Worm (Caenorhabditis elegans) whole organism, L4/young adult: ENCODE results near the gene C36C5.14.

Source experiments
- W03F9.2 ChIP-seq: fragments of 150-350 bp; optimal IDR thresholded peaks from 2 replicates; lab custom pipeline; 2014; ENCODE audit warnings: missing biosample characterization, missing genetic modification characterization
- dao-5 ChIP-seq: sonication (generic microtip); optimal IDR thresholded peaks from 2 replicates; lab custom pipeline; 2016; ENCODE audit warnings: missing genotype, missing genetic modification characterization, moderate library complexity, missing compliant biosample characterization
- him-1 ChIP-seq: sonication (generic microtip); optimal IDR thresholded peaks from 2 replicates; lab custom pipeline; 2016; ENCODE audit warnings: missing genotype, missing genetic modification reagents, missing genetic modification characterization, missing compliant biosample characterization

The C36C5.14 gene

DNA sequence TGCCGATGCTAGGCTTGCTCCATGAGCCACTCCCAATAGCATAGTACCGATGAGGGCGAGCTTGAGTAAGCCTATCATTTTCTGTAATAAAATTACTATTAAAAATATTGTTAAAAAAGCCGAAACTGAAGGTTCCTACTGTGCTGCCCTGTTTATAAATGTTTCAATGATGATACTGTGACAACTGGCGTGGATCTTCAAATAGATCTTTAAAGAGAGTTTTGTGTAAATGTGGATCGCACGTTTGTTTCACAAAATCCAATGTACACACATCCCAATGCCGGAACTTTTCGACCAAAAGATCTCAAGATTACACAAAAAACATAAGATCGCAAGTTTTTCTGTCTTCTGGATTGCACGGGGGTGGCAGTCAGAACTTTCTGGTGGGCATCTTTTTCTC, at the start of gene C36C5.14:
TSS of gene C36C5.14 (minus strand) at position 101 of the 400 bp plus-strand sequence.
- TF ChIP-seq W03F9.2 (tag; lab: Kevin White, UChicago) (no peak), dao-5 (tag; lab: Kevin White, UChicago) (no peak), him-1 (no peak)

DNA sequence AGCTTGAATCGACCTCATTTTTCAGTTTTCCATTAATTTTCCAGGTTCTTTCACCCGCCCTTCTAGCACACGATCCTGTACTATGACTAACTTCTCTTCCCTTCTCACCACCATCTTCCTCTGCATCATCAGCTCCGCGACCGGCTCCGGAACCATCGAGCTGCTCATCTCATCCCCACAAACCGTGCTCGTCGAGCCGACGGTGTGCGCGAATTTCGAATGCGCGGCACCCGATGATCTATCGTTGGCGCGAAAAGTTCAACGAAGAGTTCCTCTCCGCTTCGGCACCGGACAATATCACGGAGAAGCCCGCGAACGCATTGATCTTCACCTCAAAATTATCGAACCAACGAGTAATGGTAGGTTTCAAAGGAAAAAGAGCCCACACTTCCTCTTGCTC, 44.8 kb upstream of the C36C5.14 start, which contains the start of gene apx-1:
TSS of gene apx-1 (plus strand) at position 50 of the 400 bp plus-strand sequence.
- TF ChIP-seq him-1: no peak
- no peak for TF ChIP-seq W03F9.2 (tag; lab: Kevin White, UChicago)
- TF ChIP-seq dao-5 (tag; lab: Kevin White, UChicago): no peak

DNA sequence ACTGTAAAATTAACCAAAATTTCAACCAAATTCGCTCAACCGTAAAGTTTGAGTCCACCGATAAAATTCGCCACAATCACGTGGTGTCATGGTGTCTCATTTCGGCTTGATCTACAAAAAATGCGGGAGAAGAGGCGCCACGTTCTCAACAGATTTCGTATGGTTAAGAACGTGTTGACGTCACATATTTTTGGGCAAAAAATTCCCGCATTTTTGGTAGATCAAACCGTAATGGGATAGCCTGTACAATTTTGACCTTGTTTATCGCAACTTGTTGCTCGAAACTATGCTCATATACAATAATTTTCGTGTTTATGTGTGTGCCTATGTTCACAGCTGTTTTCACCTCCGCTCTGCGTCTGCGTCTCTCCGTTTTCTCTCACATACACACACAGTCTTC, 43.6 kb upstream of the C36C5.14 start:
- TF ChIP-seq dao-5 (tag; lab: Kevin White, UChicago) (no peak), him-1 (no peak), W03F9.2 (tag; lab: Kevin White, UChicago) (no peak)

DNA sequence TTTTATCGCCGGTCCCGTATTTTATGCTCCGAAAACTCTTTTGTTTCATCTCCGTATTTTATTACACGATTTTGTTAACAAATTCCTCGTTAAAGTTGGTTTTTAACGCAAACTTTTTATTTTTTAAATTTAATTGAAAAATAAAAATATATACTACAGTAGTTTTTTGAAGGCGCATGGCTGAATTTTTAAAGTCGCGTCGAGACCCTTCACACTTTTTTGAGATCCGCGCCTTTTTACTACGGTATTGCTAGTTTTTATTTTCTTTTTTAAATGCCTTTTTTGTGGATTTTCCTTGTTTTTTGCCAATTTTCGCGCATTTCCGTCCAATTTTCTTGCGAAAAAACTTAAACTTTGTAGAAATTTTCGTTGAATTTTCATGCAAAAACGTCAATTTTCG, 39.1 kb upstream of the C36C5.14 start:
- no peak for TF ChIP-seq dao-5 (tag; lab: Kevin White, UChicago)
- TF ChIP-seq W03F9.2 (tag; lab: Kevin White, UChicago): no peak
- TF ChIP-seq him-1: no peak

DNA sequence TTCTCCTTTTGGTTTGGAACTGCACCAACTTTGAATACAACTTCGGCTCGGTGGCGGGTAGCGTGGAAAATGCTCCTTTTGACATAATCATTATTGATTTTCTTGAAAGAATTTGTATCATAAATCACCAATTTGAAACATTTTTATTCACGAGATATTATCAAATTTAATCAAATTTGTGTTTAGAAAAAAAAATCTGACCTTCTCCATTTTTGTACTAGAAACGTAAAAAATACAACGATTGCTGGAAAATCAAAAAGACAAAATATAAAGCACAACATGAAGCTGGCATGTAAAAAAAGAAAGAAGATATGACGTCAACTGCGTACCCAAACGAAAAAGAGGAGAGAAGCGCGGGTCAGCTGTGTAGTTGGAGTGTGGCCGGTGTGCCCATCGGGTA, 35.0 kb upstream of the C36C5.14 start, which contains the start of gene K08D9.4:
TSS of gene K08D9.4 (minus strand) at position 101 of the 400 bp plus-strand sequence.
- TF ChIP-seq dao-5 (tag; lab: Kevin White, UChicago): no peak
- TF ChIP-seq W03F9.2 (tag; lab: Kevin White, UChicago): no peak
- no peak for TF ChIP-seq him-1

DNA sequence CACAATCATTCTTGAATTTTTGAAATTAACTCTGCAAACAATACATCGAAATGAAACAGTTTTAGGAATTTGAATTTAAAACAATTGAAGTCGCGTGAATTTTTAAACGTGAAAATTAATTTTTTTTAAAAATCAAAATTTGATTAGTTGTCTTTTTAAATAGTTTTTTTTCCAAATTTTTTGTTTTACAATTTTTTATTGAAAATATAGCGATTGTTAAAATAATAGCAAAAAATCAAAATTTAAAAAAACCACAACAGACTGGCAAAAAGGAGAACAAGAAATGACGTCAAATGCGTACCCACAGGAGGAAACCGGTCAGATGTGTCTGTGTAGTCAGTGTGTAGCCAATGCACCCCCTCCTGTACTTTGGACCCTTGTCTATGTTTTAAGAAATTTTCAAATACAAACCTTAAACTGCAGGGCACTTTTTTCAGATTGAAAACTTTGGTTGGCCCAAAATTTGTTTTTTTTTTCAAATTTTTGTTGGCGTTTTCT, 31.5 kb upstream of the C36C5.14 start, which contains the start of the genes Y73C8B.1 and Y73C8B.5:
TSS of gene Y73C8B.1 (minus strand) at position 51 of the 498 bp plus-strand sequence.
TSS of gene Y73C8B.5 (plus strand) at position 437 of the 498 bp plus-strand sequence.
- TF ChIP-seq W03F9.2 (tag; lab: Kevin White, UChicago) (no peak), him-1 (no peak), dao-5 (tag; lab: Kevin White, UChicago) (no peak)

DNA sequence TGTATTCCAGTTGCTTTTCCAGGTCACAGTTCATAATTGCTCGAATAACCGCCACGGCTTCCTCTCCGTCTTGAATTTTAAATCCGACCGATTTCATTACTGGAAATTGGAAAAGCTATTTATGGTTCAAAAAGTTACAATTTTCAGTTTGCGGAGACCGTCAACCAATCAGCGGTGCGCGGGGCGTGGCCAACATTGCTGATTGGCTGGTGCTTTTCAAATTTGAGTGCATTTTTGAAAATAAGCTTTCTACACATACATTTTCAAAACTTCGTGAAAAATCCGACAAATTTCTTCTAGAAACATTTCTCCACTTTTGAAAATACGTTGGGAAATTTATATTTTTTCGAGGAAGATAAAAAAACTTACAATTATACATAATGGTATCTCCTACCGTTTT, 30.5 kb upstream of the C36C5.14 start:
- no peak for TF ChIP-seq W03F9.2 (tag; lab: Kevin White, UChicago)
- TF ChIP-seq dao-5 (tag; lab: Kevin White, UChicago): no peak
- no peak for TF ChIP-seq him-1

DNA sequence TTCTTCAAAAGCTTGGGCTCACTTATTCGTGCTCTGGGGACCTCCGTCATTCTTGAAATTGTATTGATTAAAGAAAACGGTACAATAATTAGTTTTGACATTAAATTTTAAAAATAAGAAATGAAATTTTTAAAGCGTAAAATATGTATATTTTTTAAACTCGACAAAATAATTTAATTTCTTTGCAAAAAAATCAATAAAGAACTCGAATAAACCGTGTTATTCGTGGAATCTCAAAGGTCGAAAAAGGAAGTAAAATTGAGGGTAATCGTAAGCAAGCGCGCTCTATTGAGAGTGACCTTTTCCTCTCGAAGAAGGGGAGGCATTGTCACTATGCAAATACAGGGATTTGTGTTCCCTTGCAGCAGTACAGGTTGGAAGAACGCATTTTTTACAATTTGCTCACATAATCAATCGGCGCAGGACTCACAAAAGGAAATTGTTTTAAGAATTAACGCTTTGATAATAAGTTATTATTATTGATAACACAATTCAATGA, 29.7 kb upstream of the C36C5.14 start, which contains the start of gene Y73C8B.2:
TSS of gene Y73C8B.2 (minus strand) at position 51 of the 499 bp plus-strand sequence.
- no peak for TF ChIP-seq him-1
- TF ChIP-seq W03F9.2 (tag; lab: Kevin White, UChicago): no peak
- TF ChIP-seq dao-5 (tag; lab: Kevin White, UChicago): no peak

DNA sequence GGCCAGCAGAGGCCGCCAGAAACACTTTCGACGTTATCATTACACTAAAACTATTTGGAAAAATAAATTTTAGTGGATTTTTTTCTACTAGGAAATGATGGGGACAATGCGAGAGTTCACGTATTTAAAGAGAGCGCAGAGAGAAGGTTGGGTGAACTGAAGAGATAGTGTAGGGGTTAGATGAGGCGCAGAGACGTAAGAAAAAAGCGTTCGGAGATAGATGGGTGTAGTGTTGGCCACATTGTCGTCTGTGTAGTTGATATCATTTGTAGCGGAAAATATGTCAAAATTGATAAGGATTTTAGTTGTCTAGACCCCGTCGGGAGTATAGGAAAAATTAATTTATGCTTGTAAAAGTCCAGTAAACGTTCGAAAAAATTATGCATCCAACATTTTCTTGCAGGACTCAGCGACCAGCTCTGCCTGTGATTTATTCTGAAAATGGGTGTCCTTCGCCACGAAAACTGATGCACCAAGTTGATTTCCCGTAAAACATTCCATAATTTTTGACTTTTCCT, 27.8 kb upstream of the C36C5.14 start, which contains the start of the genes Y73C8B.3 and Y73C8B.9:
TSS of gene Y73C8B.3 (minus strand) at position 147 of the 518 bp plus-strand sequence.
TSS of gene Y73C8B.9 (plus strand) at position 468 of the 518 bp plus-strand sequence.
- TF ChIP-seq dao-5 (tag; lab: Kevin White, UChicago) (no peak), him-1 (no peak), W03F9.2 (tag; lab: Kevin White, UChicago) (no peak)

DNA sequence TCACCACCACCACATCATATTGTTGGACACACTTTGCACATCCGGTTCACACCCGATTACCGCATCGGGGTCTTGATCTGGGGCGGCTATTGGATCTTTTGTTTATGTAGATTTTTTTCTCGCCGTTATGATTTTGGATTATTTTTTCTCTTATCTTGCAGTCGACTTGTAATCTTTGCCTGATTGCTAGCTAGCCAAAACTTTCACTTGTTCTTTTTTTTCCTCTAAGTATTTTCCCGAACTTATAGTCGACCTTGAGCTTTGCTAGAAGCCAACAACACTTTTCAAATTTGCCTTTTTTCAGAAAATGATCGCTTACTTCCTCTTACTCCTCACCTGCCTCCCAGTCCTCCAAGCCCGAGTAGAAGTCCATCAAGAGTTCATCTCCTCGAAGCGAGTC, 22.7 kb upstream of the C36C5.14 start, which contains the start of gene lag-2:
TSS of gene lag-2 (plus strand) at position 301 of the 400 bp plus-strand sequence.
- TF ChIP-seq him-1: no peak

DNA sequence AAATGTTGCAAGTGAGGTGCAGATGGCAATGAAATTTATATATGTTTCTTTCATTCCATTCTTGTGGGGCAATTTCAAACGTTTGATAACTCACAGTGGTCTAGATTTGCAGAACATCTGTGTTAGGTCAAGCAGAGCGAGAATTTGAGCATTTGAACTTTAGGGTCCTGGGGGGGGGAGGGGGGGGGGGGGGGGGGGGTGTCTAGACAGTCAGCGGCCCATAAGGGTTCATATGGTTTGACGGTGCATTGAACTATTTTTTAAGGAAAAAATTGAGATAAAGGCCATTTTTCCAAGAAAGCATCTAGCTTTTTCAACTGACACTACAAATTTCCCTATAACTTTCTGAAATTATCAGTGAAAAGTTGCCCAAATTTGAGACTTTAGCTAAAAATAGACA, 20.5 kb upstream of the C36C5.14 start:
- TF ChIP-seq him-1 (no peak), dao-5 (tag; lab: Kevin White, UChicago) (no peak), W03F9.2 (tag; lab: Kevin White, UChicago) (no peak)

DNA sequence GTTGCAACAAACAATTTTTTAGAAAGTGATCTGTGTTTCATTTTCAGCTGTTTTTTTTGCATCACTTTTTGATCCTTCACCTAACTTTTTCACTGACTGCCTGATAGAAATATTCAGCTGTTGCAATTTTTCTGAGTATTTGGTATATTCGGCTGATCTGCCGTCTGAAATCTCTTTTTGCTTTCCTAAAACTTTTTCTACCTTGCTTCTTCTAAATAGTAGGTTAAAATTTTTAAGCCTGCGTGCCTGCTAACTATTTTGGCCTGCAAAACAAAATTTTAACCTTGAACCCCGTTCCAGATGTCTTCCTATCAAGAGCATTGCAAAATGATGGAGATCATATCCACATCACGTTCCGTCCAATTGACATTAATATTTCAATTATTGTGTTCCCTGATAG, 10.8 kb upstream of the C36C5.14 start, which contains the start of gene srab-8:
TSS of gene srab-8 (plus strand) at position 301 of the 400 bp plus-strand sequence.
- TF ChIP-seq W03F9.2 (tag; lab: Kevin White, UChicago) (no peak), dao-5 (tag; lab: Kevin White, UChicago) (no peak), him-1 (no peak)

DNA sequence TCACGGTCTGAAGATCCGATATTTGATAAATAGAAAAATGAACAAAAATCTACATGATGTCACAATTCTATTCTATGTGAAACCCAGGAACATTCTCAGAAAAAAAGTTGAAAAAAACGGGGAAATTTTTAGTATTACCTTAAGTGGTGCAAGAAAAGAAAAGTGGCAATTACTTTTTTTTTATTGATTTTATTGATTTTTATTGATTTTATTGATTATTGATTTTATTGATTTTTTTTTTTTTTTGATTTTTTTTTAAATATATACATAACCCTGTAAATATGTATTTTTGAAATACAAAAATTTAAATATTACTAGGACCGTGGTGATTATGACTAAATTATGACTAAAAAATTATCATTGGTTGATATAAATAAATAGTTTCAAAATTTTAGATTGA, 6.3 kb upstream of the C36C5.14 start:
- TF ChIP-seq dao-5 (tag; lab: Kevin White, UChicago) (no peak), W03F9.2 (tag; lab: Kevin White, UChicago) (no peak), him-1 (no peak)

DNA sequence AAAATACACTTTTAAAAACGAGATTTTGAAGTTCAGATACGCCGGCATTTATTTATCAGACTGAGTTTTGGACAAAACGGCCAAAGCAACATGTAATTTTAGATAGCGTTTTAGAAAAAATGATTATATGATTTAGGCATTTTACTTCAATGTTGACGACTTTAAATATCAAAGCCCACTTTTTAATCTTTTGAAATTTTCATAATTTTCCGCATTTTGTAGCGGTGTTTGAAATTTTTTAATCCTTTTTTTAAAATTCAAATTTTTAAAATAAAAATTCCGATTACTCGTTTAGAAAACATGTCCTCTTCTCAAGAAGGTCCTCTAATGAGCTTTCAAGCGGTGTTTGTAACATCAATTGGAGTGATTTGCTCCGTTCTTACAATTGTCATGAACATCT, 4.5 kb upstream of the C36C5.14 start, which contains the start of gene srbc-6:
TSS of gene srbc-6 (plus strand) at position 301 of the 400 bp plus-strand sequence.
- TF ChIP-seq W03F9.2 (tag; lab: Kevin White, UChicago): no peak
- no peak for TF ChIP-seq dao-5 (tag; lab: Kevin White, UChicago)
- no peak for TF ChIP-seq him-1
